Fruit fly (Drosophila melanogaster): Measurements from ENCODE around the gene CG14406.

CG14406 gene

DNA sequence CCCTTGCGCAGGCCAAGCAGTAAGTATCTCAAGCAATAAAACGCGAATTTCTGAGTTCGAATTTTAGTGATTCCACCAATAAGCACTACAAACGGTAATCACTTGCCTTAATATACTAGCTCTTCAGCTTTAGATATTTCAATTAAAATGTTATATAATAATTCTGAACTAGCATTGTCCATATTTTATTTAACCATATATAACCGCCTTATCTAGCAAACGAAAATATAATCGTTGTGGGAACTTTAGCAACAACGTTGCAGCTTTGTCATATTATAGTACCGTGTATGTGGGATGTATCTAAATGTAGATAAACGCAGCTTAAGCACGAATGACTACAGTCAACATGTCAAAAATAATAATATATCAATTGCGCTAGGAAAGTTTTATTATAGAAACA is 20.7 kb upstream of the CG14406 start:
- TF ChIP-seq CG10669 (GFP tag; optimal IDR thresholded peaks at IDR 0.05) (no peak), Eip78C (GFP tag) (no peak), dsx (GFP tag; optimal IDR thresholded peaks at IDR 0.05; ENCODE audit: poor library complexity, severe bottlenecking) (no peak), Hr4 (GFP tag; optimal IDR thresholded peaks at IDR 0.05) (no peak), CG9139 (GFP tag; optimal IDR thresholded peaks at IDR 0.05) (no peak), Lpt (GFP tag; optimal IDR thresholded peaks at IDR 0.05) (no peak), salr (GFP tag; optimal IDR thresholded peaks at IDR 0.05) (no peak), pdm3 (GFP tag; optimal IDR thresholded peaks at IDR 0.05) (no peak), CG3919 (GFP tag; optimal IDR thresholded peaks at IDR 0.05) (no peak), CG31627 (GFP tag; optimal IDR thresholded peaks at IDR 0.05) (no peak), fkh (GFP tag; optimal IDR thresholded peaks at IDR 0.05) (no peak), CG8119 (GFP tag; IDR thresholded peaks at IDR 0.05) (no peak), CG10631 (GFP tag; optimal IDR thresholded peaks at IDR 0.05) (no peak), CG16779 (tag; optimal IDR thresholded peaks at IDR 0.05) (no peak), Eip75B (GFP tag; optimal IDR thresholded peaks at IDR 0.05) (no peak)

DNA sequence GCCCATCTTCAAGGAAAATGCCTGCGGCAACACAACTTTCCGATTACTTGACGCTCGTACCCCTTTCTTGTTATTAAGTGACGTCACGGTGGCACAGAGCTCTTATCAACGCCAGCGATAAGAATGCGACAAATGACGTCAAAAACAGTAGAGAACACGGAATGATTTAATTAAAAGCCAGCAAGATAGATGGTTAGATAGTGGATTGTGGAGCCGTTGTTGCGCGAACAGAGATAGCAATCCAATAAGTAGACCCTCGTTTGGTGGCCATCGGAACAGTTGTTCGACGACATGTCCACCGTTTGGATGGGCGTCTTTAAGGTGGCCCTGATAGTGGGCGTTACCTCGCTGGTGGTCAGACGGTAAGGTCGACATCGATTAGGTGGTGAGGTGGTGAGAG is 19.2 kb upstream of the CG14406 start:
- TF ChIP-seq CG7368 (GFP tag; optimal IDR thresholded peaks at IDR 0.05) (no peak), CG8632 (GFP tag; optimal IDR thresholded peaks at IDR 0.05) (no peak), achi (GFP tag; optimal IDR thresholded peaks at IDR 0.05) (no peak), dac (GFP tag; optimal IDR thresholded peaks at IDR 0.05) (no peak), salr (GFP tag; optimal IDR thresholded peaks at IDR 0.05) (no peak), Eip78C (GFP tag) (peak; percentile 34), acj6 (GFP tag; optimal IDR thresholded peaks at IDR 0.05) (no peak), CG6808 (GFP tag; optimal IDR thresholded peaks at IDR 0.05) (no peak), vri (GFP tag; optimal IDR thresholded peaks at IDR 0.05) (peak; percentile 42), CG11762 (GFP tag; optimal IDR thresholded peaks at IDR 0.05; ENCODE audit: insufficient read depth) (no peak), CG31627 (GFP tag; optimal IDR thresholded peaks at IDR 0.05) (no peak)

DNA sequence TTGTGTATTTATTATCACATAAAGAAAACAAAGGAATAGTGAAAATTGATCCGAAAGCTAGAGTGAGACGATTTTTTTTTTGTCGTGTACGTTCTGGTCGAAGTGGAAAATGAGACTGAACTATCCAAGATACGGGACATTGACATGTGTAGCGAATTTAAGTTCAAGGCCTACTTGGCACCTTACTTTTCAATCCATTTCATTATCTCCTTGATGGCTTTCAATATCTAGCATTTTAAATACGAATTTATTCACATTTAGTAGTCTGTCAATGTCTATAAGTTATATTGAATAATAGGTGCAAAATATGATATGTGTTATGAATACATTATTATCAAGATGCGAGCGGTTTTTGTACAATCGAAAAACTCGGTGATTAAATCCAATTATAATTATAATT is 18.2 kb upstream of the CG14406 start, which contains the start of gene CG32591:
TSS of gene CG32591 (minus strand) at position 101 of the 400 bp plus-strand sequence.
- TF ChIP-seq CG6276 (GFP tag; optimal IDR thresholded peaks at IDR 0.05): no peak
- TF ChIP-seq fd59A (GFP tag; optimal IDR thresholded peaks at IDR 0.05): no peak
- no peak for TF ChIP-seq fd85E (GFP tag; optimal IDR thresholded peaks at IDR 0.05)
- no peak for TF ChIP-seq CG8632 (GFP tag; optimal IDR thresholded peaks at IDR 0.05)
- no peak for TF ChIP-seq CG6792 (GFP tag; optimal IDR thresholded peaks at IDR 0.05)
- TF ChIP-seq CG11294 (GFP tag; IDR thresholded peaks at IDR 0.05): no peak
- no peak for TF ChIP-seq dac (GFP tag; optimal IDR thresholded peaks at IDR 0.05)
- TF ChIP-seq Sox102F (GFP tag; optimal IDR thresholded peaks at IDR 0.05): no peak
- TF ChIP-seq lz (GFP tag; optimal IDR thresholded peaks at IDR 0.05): no peak
- no peak for TF ChIP-seq svp (GFP tag)
- no peak for TF ChIP-seq CG11902 (GFP tag; optimal IDR thresholded peaks at IDR 0.05)
- TF ChIP-seq dsx (GFP tag; optimal IDR thresholded peaks at IDR 0.05; ENCODE audit: poor library complexity, severe bottlenecking): no peak
- no peak for TF ChIP-seq cyc (GFP tag; optimal IDR thresholded peaks at IDR 0.05)

DNA sequence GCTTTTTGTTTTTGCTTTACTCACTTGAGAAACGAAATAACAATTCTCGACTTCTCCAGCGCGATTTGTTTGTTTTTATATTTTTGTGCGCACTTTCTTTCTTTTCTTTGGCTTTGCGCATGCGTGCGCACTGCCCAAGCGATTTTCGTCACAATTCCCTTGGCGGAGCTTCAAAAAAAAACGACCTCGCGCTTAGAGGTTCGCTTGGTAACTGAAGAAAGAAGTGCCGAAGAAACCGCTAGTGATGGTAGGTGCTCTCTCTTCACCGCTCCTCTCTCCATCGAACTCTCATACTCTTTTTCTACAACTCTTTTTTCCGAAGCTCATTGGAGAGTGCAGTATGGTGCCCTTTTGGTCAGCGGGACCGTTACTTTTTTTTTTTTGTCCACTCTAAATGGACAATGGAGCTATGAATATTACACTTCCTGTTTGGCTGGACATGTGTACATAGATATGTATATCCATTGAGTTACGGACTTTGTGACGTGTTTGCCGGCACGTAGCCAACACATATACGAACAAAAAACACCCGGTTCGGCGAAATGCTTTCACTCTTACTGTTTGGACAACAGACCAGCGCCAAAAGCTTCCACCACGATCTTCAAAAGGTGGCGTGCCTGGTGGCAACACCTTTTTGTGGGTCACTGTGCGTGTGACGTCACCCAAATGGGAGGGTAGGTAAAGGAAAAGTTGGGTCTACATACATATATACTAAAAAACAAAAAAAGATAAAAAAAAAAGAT is 12.8 kb upstream of the CG14406 start, which contains the start of gene CG9503:
TSS of gene CG9503 (minus strand) at position 217 of the 743 bp plus-strand sequence.
- TF ChIP-seq Hr39 (GFP tag; optimal IDR thresholded peaks at IDR 0.05) (no peak), CG15336 (GFP tag; IDR thresholded peaks at IDR 0.05) (peak; percentile 29; the same call in 1 of the 2 replicates), Lpt (GFP tag; optimal IDR thresholded peaks at IDR 0.05) (no peak), svp (GFP tag) (peak; percentile 20), Sox14 (GFP tag; optimal IDR thresholded peaks at IDR 0.05) (no peak), dsx (GFP tag; optimal IDR thresholded peaks at IDR 0.05; ENCODE audit: poor library complexity, severe bottlenecking) (no peak), Blimp-1 (GFP tag; optimal IDR thresholded peaks at IDR 0.05) (peak; percentile 63), CG3032 (tag; optimal IDR thresholded peaks at IDR 0.05) (no peak), CG8632 (GFP tag; optimal IDR thresholded peaks at IDR 0.05) (no peak), net (GFP tag; optimal IDR thresholded peaks at IDR 0.05) (no peak), vri (GFP tag; optimal IDR thresholded peaks at IDR 0.05) (peak; percentile 2), cyc (GFP tag; optimal IDR thresholded peaks at IDR 0.05) (no peak), CG6854 (GFP tag; optimal IDR thresholded peaks at IDR 0.05) (peak; percentile 25), esn (GFP tag; optimal IDR thresholded peaks at IDR 0.05) (peak; percentile 30), CG8319 (GFP tag; optimal IDR thresholded peaks at IDR 0.05) (no peak), Eip78C (GFP tag) (peak; percentile 47)
